Worm (Caenorhabditis elegans): ENCODE measurements around the gene atl-1.

The atl-1 gene

ce11 chrV:9690728-9691127 lies 45.3 kb upstream of the atl-1 start (continued):
- TF ChIP-seq zip-4 (GFP tag; optimal IDR thresholded peaks at IDR 0.05) (no peak), pqm-1 (tag; optimal IDR thresholded peaks at IDR 0.05) (no peak), grh-1 (GFP tag; IDR thresholded peaks at IDR 0.05) (no peak), nhr-84 (tag; optimal IDR thresholded peaks at IDR 0.05) (no peak), ceh-8 (GFP tag; optimal IDR thresholded peaks at IDR 0.05) (no peak), elt-3 (tag; optimal IDR thresholded peaks at IDR 0.05) (peak in 2 of 6 experiments; percentile 48 to 51), mdl-1 (tag; optimal IDR thresholded peaks at IDR 0.05) (peak in 1 of 2 experiments; percentile 40), F16B12.6 (tag; optimal IDR thresholded peaks at IDR 0.05) (peak; percentile 93), nhr-20 (tag; optimal IDR thresholded peaks at IDR 0.05) (peak; percentile 45), nhr-71 (tag; optimal IDR thresholded peaks at IDR 0.05) (no peak), dpl-1 (GFP tag; optimal IDR thresholded peaks at IDR 0.05) (peak; percentile 24 to 57 (median 38)), unc-130 (tag; optimal IDR thresholded peaks at IDR 0.05) (peak; percentile 37), vab-15 (tag; optimal IDR thresholded peaks at IDR 0.05) (no peak), fkh-10 (GFP tag; optimal IDR thresholded peaks at IDR 0.05) (no peak), hlh-4 (tag; optimal IDR thresholded peaks at IDR 0.05) (no peak), blmp-1 (tag; optimal IDR thresholded peaks at IDR 0.05) (peak; percentile 99), lir-3 (tag; optimal IDR thresholded peaks at IDR 0.05; ENCODE audit: poor library complexity) (no peak), unc-62 (GFP tag; optimal IDR thresholded peaks at IDR 0.05) (no peak), unc-30 (tag; optimal IDR thresholded peaks at IDR 0.05) (no peak), ceh-82 (tag; optimal IDR thresholded peaks at IDR 0.05) (peak in 1 of 3 experiments; percentile 59), mab-9 (GFP tag; IDR thresholded peaks at IDR 0.05) (no peak), ets-5 (GFP tag; IDR thresholded peaks at IDR 0.05) (no peak), nhr-85 (tag) (no peak), swsn-7 (tag; optimal IDR thresholded peaks at IDR 0.05) (peak; percentile 42), aha-1 (tag; optimal IDR thresholded peaks at IDR 0.05) (no peak), unc-98 (GFP tag; IDR thresholded peaks at IDR 0.05) (no peak), egl-27 (tag; optimal IDR thresholded peaks at IDR 0.05) (no peak)

ce11 chrV:9690099-9690572 lies 44.7 kb upstream of the atl-1 start, which contains the start of gene rbx-1:
rbx-1 (minus strand) TSS chrV:9690522.
- TF ChIP-seq efl-1 (optimal IDR thresholded peaks at IDR 0.05) (no peak), efl-1 (GFP tag; optimal IDR thresholded peaks at IDR 0.05 in 1 of 2) (peak in 1 of 2 experiments; percentile 91), dsc-1 (tag; optimal IDR thresholded peaks at IDR 0.05) (no peak)

- no peak for TF ChIP-seq nhr-90 (tag; optimal IDR thresholded peaks at IDR 0.05; ENCODE audit: poor library complexity)
- TF ChIP-seq isw-1 (GFP tag; IDR thresholded peaks at IDR 0.05), result no peak
Observed at ce11 chrV:9689364-9689763, 44.0 kb upstream of the atl-1 start.

- TF ChIP-seq hlh-17 (GFP tag; optimal IDR thresholded peaks at IDR 0.05; ENCODE audit: borderline replicate concordance), result no peak
- no peak for TF ChIP-seq C16A3.4 (tag; optimal IDR thresholded peaks at IDR 0.05)
- no peak for TF ChIP-seq snu-23 (GFP tag; optimal IDR thresholded peaks at IDR 0.05)
- no peak for TF ChIP-seq lsy-2 (tag; optimal IDR thresholded peaks at IDR 0.05)
- TF ChIP-seq grh-1 (GFP tag; IDR thresholded peaks at IDR 0.05), result no peak
- TF ChIP-seq Y116A8C.19 (tag; optimal IDR thresholded peaks at IDR 0.05; ENCODE audit: borderline replicate concordance), result no peak
- TF ChIP-seq egl-13 (tag; optimal IDR thresholded peaks at IDR 0.05), result no peak
- no peak for TF ChIP-seq ceh-8 (GFP tag; optimal IDR thresholded peaks at IDR 0.05)
- no peak for TF ChIP-seq isw-1 (GFP tag; IDR thresholded peaks at IDR 0.05)
- TF ChIP-seq ceh-88 (GFP tag; IDR thresholded peaks at IDR 0.05), result no peak
- no peak for TF ChIP-seq F16B12.6 (tag; optimal IDR thresholded peaks at IDR 0.05)
- TF ChIP-seq unc-62 (GFP tag; optimal IDR thresholded peaks at IDR 0.05), result no peak
- no peak for TF ChIP-seq nhr-28 (tag; optimal IDR thresholded peaks at IDR 0.05)
- no peak for TF ChIP-seq ets-5 (GFP tag; IDR thresholded peaks at IDR 0.05)
- no peak for TF ChIP-seq sup-37 (GFP tag; optimal IDR thresholded peaks at IDR 0.05)
- no peak for TF ChIP-seq elt-3 (tag; optimal IDR thresholded peaks at IDR 0.05)
- TF ChIP-seq hpl-2 (GFP tag; optimal IDR thresholded peaks at IDR 0.05), result no peak
- TF ChIP-seq dpl-1 (GFP tag; optimal IDR thresholded peaks at IDR 0.05), result no peak
- TF ChIP-seq skn-1 (tag; optimal IDR thresholded peaks at IDR 0.05), result no peak
Observed at ce11 chrV:9685559-9685958, 40.2 kb upstream of the atl-1 start, which contains the start of gene ZK287.4. ZK287.4 (minus strand) TSS chrV:9685659.

Measured in whole organism, L1 larva.